Worm (Caenorhabditis elegans): ENCODE data around the gene svh-1.

svh-1 gene

ce11 chrIV:8169674-8170073 lies 36.7 kb upstream of the svh-1 start, which contains the start of gene C07G1.15:
Gene C07G1.15 (plus strand): TSS chrIV:8169974.
- TF ChIP-seq Y53G8AR.9 (GFP tag; conservative IDR thresholded peaks at IDR 0.05) (no peak), lir-1 (GFP tag; conservative IDR thresholded peaks at IDR 0.05) (no peak), F49E8.2 (tag; optimal IDR thresholded peaks at IDR 0.05; ENCODE audit: insufficient read depth) (no peak), snpc-4 (GFP tag; optimal IDR thresholded peaks at IDR 0.05) (no peak), snpc-4 (tag; optimal IDR thresholded peaks at IDR 0.05) (no peak), F55B11.4 (tag; optimal IDR thresholded peaks at IDR 0.05; ENCODE audit: borderline replicate concordance, insufficient read depth) (no peak), dpl-1 (GFP tag; optimal IDR thresholded peaks at IDR 0.05) (no peak), sptf-2 (GFP tag; optimal IDR thresholded peaks at IDR 0.05) (no peak), hsf-1 (GFP tag; IDR thresholded peaks at IDR 0.05) (no peak), hlh-26 (GFP tag; conservative IDR thresholded peaks at IDR 0.05) (no peak), cebp-1 (GFP tag; IDR thresholded peaks at IDR 0.05) (no peak), cebp-1 (tag; optimal IDR thresholded peaks at IDR 0.05) (no peak), chd-7 (tag; optimal IDR thresholded peaks at IDR 0.05) (no peak), ztf-28 (GFP tag; IDR thresholded peaks at IDR 0.05) (no peak), let-607 (tag; optimal IDR thresholded peaks at IDR 0.05) (no peak), ekl-4 (GFP tag; IDR thresholded peaks at IDR 0.05) (no peak), madf-6 (GFP tag; IDR thresholded peaks at IDR 0.05) (no peak), zim-3 (tag; optimal IDR thresholded peaks at IDR 0.05) (no peak), die-1 (tag; optimal IDR thresholded peaks at IDR 0.05) (no peak), Y67H2A.10 (GFP tag; conservative IDR thresholded peaks at IDR 0.05) (no peak), F10E7.11 (tag; optimal IDR thresholded peaks at IDR 0.05) (no peak), ztf-18 (tag; optimal IDR thresholded peaks at IDR 0.05) (no peak)

- no peak for TF ChIP-seq gei-17 (GFP tag; optimal IDR thresholded peaks at IDR 0.05)
- TF ChIP-seq hmg-1.2 (GFP tag; IDR thresholded peaks at IDR 0.05) = peak; percentile 70; the same call in 1 of the 2 replicates
These were observed 36.1 kb upstream of the svh-1 start for ce11 chrIV:8170264-8170663.

- no peak for TF ChIP-seq athp-1 (tag; optimal IDR thresholded peaks at IDR 0.05)
- TF ChIP-seq ceh-27 (GFP tag; optimal IDR thresholded peaks at IDR 0.05) = peak; percentile 66
These were observed 35.0 kb upstream of the svh-1 start for ce11 chrIV:8171376-8171775.

- TF ChIP-seq T07F8.4 (tag; optimal IDR thresholded peaks at IDR 0.05) (no peak), ztf-25 (GFP tag; IDR thresholded peaks at IDR 0.05) (no peak), hmg-20 (GFP tag; IDR thresholded peaks at IDR 0.05) (no peak), ztf-3 (GFP tag; optimal IDR thresholded peaks at IDR 0.05) (no peak), nhr-120 (GFP tag; IDR thresholded peaks at IDR 0.05) (no peak), fkh-3 (tag; optimal IDR thresholded peaks at IDR 0.05) (no peak), unc-62 (GFP tag; optimal IDR thresholded peaks at IDR 0.05) (no peak), snpc-1.3 (tag; optimal IDR thresholded peaks at IDR 0.05; ENCODE audit: insufficient read depth) (no peak), egl-18 (GFP tag; IDR thresholded peaks at IDR 0.05) (no peak), bed-1 (GFP tag; IDR thresholded peaks at IDR 0.05) (no peak), lin-35 (GFP tag; optimal IDR thresholded peaks at IDR 0.05) (no peak), tlf-1 (GFP tag; optimal IDR thresholded peaks at IDR 0.05) (no peak)
These were observed 32.8 kb upstream of the svh-1 start for ce11 chrIV:8173610-8174009.
